Fruit fly (Drosophila melanogaster) whole organism: ENCODE results near the gene Hacd1.
A peak's percentile ranks its signal among the peaks of the same experiment; 100 is the strongest.

Experiments used
- CG8478 ChIP-seq: fragments of >200 bp; optimal IDR thresholded peaks from 2 replicates; lab custom pipeline; 2018; ENCODE audit warnings: inconsistent platforms
- Dll ChIP-seq: fragments of >200 bp; optimal IDR thresholded peaks from 2 replicates; lab custom pipeline; 2017
- EcR ChIP-seq, 2 experiments: fragments of >200 bp; optimal IDR thresholded peaks; 2 replicates each; lab custom pipeline; 2017; ENCODE audit warnings: missing biosample characterization in 2 of 2, missing genetic modification characterization in 2 of 2, missing genetic modification reagents in 2 of 2
- pan ChIP-seq: fragments of >200 bp; optimal IDR thresholded peaks from 2 replicates; lab custom pipeline; 2017
- psq ChIP-seq: fragments of >200 bp; optimal IDR thresholded peaks from 2 replicates; lab custom pipeline; 2017
- usp ChIP-seq: fragments of >200 bp; optimal IDR thresholded peaks from 2 replicates; lab custom pipeline; 2017; ENCODE audit warnings: missing biosample characterization, missing genetic modification characterization, mixed read lengths

Hacd1 gene

dm6 chr2L:12011682-12012655 lies 9.9 kb upstream of the Hacd1 start:
- TF ChIP-seq psq (lab: Kevin White, UChicago) (no peak), pan (lab: Kevin White, UChicago) (no peak), CG8478 (lab: Kevin White, UChicago) (no peak), Dll (lab: Kevin White, UChicago) (peak; percentile 42), EcR (GFP tag; optimal IDR thresholded peaks at IDR 0.05; lab: Kevin White, UChicago) (peak; percentile 96 to 98), usp (GFP tag; lab: Kevin White, UChicago) (no peak)

- peak; percentile 65 for TF ChIP-seq Dll (lab: Kevin White, UChicago)
- peak; percentile 79 for TF ChIP-seq CG8478 (lab: Kevin White, UChicago)
- TF ChIP-seq pan (lab: Kevin White, UChicago): no peak
Observed at dm6 chr2L:12010877-12011666, 9.0 kb upstream of the Hacd1 start.

- TF ChIP-seq CG8478 (lab: Kevin White, UChicago) (no peak), EcR (GFP tag; optimal IDR thresholded peaks at IDR 0.05; lab: Kevin White, UChicago) (peak in 1 of 2 experiments; percentile 54), pan (lab: Kevin White, UChicago) (no peak)
Observed at dm6 chr2L:12010100-12010876, 8.2 kb upstream of the Hacd1 start.

dm6 chr2L:12007853-12008252 lies 5.8 kb upstream of the Hacd1 start, which contains the start of gene Rh5:
Rh5 (plus strand) TSS chr2L:12008153.
- TF ChIP-seq psq (lab: Kevin White, UChicago) (no peak), usp (GFP tag; lab: Kevin White, UChicago) (no peak), EcR (GFP tag; optimal IDR thresholded peaks at IDR 0.05; lab: Kevin White, UChicago) (no peak), pan (lab: Kevin White, UChicago) (no peak), Dll (lab: Kevin White, UChicago) (no peak), CG8478 (lab: Kevin White, UChicago) (no peak)

- TF ChIP-seq usp (GFP tag; lab: Kevin White, UChicago) (no peak), pan (lab: Kevin White, UChicago) (no peak), EcR (GFP tag; optimal IDR thresholded peaks at IDR 0.05; lab: Kevin White, UChicago) (peak; percentile 60 to 85), psq (lab: Kevin White, UChicago) (no peak), Dll (lab: Kevin White, UChicago) (peak; percentile 21), CG8478 (lab: Kevin White, UChicago) (peak; percentile 69)
Observed at dm6 chr2L:12007331-12007791, 5.3 kb upstream of the Hacd1 start.

- TF ChIP-seq CG8478 (lab: Kevin White, UChicago) (peak; percentile 32), pan (lab: Kevin White, UChicago) (peak; percentile 80), Dll (lab: Kevin White, UChicago) (no peak), psq (lab: Kevin White, UChicago) (no peak)
Observed at dm6 chr2L:12006397-12007330, 4.6 kb upstream of the Hacd1 start.

dm6 chr2L:12005436-12006396 lies 3.6 kb upstream of the Hacd1 start:
- TF ChIP-seq usp (GFP tag; lab: Kevin White, UChicago): no peak
- peak; percentile 73 for TF ChIP-seq Dll (lab: Kevin White, UChicago)
- TF ChIP-seq psq (lab: Kevin White, UChicago): no peak
- TF ChIP-seq EcR (GFP tag; optimal IDR thresholded peaks at IDR 0.05; lab: Kevin White, UChicago): peak; percentile 81 to 82
- no peak for TF ChIP-seq pan (lab: Kevin White, UChicago)
- TF ChIP-seq CG8478 (lab: Kevin White, UChicago): no peak

dm6 chr2L:12004211-12004979 lies 2.3 kb upstream of the Hacd1 start:
- TF ChIP-seq EcR (GFP tag; optimal IDR thresholded peaks at IDR 0.05; lab: Kevin White, UChicago): peak in 1 of 2 experiments; percentile 51
- TF ChIP-seq CG8478 (lab: Kevin White, UChicago): no peak
